Worm (Caenorhabditis elegans) whole organism, L4/young adult: Measurements from ENCODE around the gene hch-1.
A peak's percentile ranks its signal among the peaks of the same experiment; 100 is the strongest.

ENCODE experiments used
- W03F9.2 ChIP-seq: fragments of 150-350 bp; optimal IDR thresholded peaks from 2 replicates; lab custom pipeline; 2014; ENCODE audit warnings: missing biosample characterization, missing genetic modification characterization
- dao-5 ChIP-seq: sonication (generic microtip); optimal IDR thresholded peaks from 2 replicates; lab custom pipeline; 2016; ENCODE audit warnings: missing genotype, missing genetic modification characterization, moderate library complexity, missing compliant biosample characterization
- him-1 ChIP-seq: sonication (generic microtip); optimal IDR thresholded peaks from 2 replicates; lab custom pipeline; 2016; ENCODE audit warnings: missing genotype, missing genetic modification reagents, missing genetic modification characterization, missing compliant biosample characterization

The hch-1 gene

ce11 chrX:14721098-14721497, 21.3 kb upstream of the hch-1 start, which contains the start of gene F33C8.2:
TSS of gene F33C8.2 (plus strand) at chrX:14721398.
- no peak for TF ChIP-seq W03F9.2 (tag; lab: Kevin White, UChicago)
- TF ChIP-seq dao-5 (tag; lab: Kevin White, UChicago): no peak
- no peak for TF ChIP-seq him-1 (tag; lab: Kevin White, UChicago)

ce11 chrX:14717782-14718181, 18.0 kb upstream of the hch-1 start:
- TF ChIP-seq him-1 (tag; lab: Kevin White, UChicago) (no peak), W03F9.2 (tag; lab: Kevin White, UChicago) (no peak), dao-5 (tag; lab: Kevin White, UChicago) (no peak)

DNA sequence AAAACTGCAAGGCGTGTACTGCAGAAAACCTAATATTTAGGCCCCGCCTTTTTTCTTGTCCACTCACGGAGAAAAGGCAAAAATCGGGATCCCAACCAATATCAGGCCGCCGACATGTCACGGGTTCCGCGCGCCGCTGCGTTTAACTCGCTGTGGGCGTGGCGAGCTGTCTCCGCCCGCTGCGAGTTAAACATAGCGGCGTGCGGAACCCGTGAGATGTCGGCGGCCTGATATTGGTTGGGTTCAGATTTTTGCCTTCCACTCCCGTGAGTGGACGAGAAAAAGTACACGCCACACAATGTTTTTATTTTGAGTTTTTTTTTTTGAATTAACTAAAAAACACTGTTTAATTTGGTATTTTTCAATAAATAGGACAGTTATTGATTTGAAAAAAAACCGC, 15.7 kb upstream of the hch-1 start:
- no peak for TF ChIP-seq W03F9.2 (tag; lab: Kevin White, UChicago)
- TF ChIP-seq dao-5 (tag; lab: Kevin White, UChicago): no peak
- no peak for TF ChIP-seq him-1 (tag; lab: Kevin White, UChicago)

DNA sequence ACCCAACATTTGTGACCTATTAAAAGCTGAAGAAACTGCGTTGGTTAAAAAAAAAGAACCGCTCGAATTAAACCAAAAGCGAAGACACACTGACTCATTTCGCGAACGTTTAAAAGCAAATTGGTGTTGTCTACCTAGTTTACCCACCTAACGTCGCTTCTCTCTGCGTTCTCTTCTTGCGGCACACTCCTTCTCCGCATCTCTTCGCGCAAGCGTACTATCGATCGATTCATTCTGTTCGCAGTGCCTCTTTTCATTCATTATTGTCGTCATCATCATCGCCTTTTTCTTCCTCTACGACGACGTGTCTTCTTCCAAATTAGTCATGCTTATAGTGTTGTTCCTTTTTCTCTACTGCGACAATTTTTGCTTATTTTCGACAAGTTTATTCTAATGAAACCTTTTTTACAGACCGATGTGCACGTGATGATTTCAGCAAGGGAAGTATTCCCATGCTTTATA, 11.4 kb upstream of the hch-1 start, which contains the start of gene atrn-1:
atrn-1 (plus strand) TSS at position 412 of the 462 bp plus-strand sequence.
- TF ChIP-seq W03F9.2 (tag; lab: Kevin White, UChicago) (no peak), him-1 (tag; lab: Kevin White, UChicago) (no peak), dao-5 (tag; lab: Kevin White, UChicago) (no peak)

ce11 chrX:14709591-14709990, 9.8 kb upstream of the hch-1 start:
- TF ChIP-seq him-1 (tag; lab: Kevin White, UChicago) (no peak), dao-5 (tag; lab: Kevin White, UChicago) (no peak), W03F9.2 (tag; lab: Kevin White, UChicago) (no peak)

ce11 chrX:14708176-14708642, 8.4 kb upstream of the hch-1 start:
- TF ChIP-seq him-1 (tag; lab: Kevin White, UChicago) (peak; percentile 93), W03F9.2 (tag; lab: Kevin White, UChicago) (peak; percentile 68), dao-5 (tag; lab: Kevin White, UChicago) (peak; percentile 30)

- TF ChIP-seq W03F9.2 (tag; lab: Kevin White, UChicago): peak; percentile 49
- TF ChIP-seq dao-5 (tag; lab: Kevin White, UChicago): no peak
- TF ChIP-seq him-1 (tag; lab: Kevin White, UChicago): no peak
Measured at ce11 chrX:14706698-14707285, 7.0 kb upstream of the hch-1 start, which contains the start of gene tmem-184. TSS of gene tmem-184 (minus strand) at chrX:14706861.

ce11 chrX:14704933-14705332, 5.2 kb upstream of the hch-1 start:
- no peak for TF ChIP-seq W03F9.2 (tag; lab: Kevin White, UChicago)

ce11 chrX:14701490-14701889, 1.7 kb upstream of the hch-1 start, which contains the start of gene F40E10.5:
TSS of gene F40E10.5 (plus strand) at chrX:14701790.
- no peak for TF ChIP-seq dao-5 (tag; lab: Kevin White, UChicago)
- no peak for TF ChIP-seq W03F9.2 (tag; lab: Kevin White, UChicago)
- TF ChIP-seq him-1 (tag; lab: Kevin White, UChicago): no peak

DNA sequence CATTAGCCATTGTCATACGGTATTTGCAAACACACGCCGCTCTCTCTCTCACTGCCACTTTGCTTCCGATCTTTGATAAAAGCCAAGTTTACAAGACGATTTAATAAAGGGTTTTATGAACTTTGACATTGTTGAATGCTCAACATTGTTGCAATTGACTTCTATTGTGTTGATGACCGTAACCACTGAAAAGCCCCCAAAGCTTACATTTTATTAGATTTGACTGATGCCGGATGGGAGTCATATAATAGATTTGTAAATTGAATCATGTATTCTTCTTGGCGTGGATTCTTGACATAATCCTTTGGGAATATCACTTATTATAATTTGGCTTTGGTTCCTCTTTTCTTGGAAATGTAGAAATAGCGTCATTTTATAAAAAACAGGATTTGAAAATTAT, 3.9 kb downstream of the hch-1 start:
- no peak for TF ChIP-seq dao-5 (tag; lab: Kevin White, UChicago)
- TF ChIP-seq W03F9.2 (tag; lab: Kevin White, UChicago): no peak
- TF ChIP-seq him-1 (tag; lab: Kevin White, UChicago): no peak

ce11 chrX:14694633-14695177, 5.1 kb downstream of the hch-1 start:
- TF ChIP-seq dao-5 (tag; lab: Kevin White, UChicago) (no peak), W03F9.2 (tag; lab: Kevin White, UChicago) (no peak), him-1 (tag; lab: Kevin White, UChicago) (no peak)

DNA sequence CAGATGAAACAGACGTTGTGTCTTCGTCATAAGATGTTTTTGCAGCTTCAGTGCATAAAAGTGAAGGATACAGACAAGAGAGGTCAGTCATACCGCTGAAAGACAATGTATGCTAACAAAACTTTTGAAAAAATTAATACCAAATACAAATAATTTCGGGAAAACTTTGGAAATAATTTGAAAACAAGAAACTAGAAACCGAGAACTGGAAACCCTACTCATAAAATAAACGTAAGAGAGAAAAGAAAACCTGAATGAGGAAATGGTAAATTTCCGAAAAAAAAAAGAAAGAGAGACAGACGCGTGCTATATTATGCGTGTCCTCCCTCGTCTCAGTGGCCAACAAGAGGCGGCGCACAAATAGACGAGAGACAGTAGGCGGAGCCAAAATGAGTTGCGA, 6.9 kb downstream of the hch-1 start, which contains the start of gene sox-3:
sox-3 (minus strand) TSS at position 101 of the 400 bp plus-strand sequence.
- no peak for TF ChIP-seq dao-5 (tag; lab: Kevin White, UChicago)
- TF ChIP-seq him-1 (tag; lab: Kevin White, UChicago): no peak

DNA sequence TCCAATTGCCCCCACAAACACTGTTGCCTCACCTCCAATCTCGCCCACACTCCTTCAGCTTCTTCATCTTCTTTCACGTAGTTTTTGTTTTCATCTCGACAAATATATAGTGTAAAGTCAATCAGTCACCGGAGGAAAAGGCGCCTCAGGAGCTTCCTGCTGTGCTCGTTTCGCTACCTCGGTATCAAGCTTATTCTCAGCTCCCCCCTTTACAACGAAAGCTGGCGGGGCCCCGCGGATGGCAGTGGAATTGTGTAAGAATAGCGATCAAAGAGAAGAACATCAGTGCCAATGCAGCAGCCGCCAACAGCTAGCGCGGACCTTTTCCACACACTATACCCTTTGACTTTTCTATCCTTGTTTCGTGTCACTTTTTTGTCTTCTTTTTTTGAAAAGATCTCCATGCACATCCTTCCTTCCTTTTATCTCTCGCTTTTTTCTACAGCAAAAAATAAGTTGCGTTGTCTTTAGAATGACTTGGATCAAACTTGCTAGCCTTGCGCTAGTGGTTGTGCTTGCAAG, 15.3 kb downstream of the hch-1 start, which contains the start of gene csq-1:
csq-1 (plus strand) TSS at position 472 of the 522 bp plus-strand sequence.
- TF ChIP-seq him-1 (tag; lab: Kevin White, UChicago): no peak
- TF ChIP-seq dao-5 (tag; lab: Kevin White, UChicago): no peak
- no peak for TF ChIP-seq W03F9.2 (tag; lab: Kevin White, UChicago)
